Worm (Caenorhabditis elegans): ENCODE results near the gene srg-15.

- TF ChIP-seq him-1 (tag; optimal IDR thresholded peaks at IDR 0.05) = no peak
- TF ChIP-seq dao-5 (tag; optimal IDR thresholded peaks at IDR 0.05) = no peak
- no peak for TF ChIP-seq W03F9.2 (tag; optimal IDR thresholded peaks at IDR 0.05)
These were observed 6.5 kb downstream of the srg-15 start, which contains the start of gene ceh-7 for ce11 chrII:8703729-8704128.

All from whole organism, L4/young adult.